Worm (Caenorhabditis elegans): ENCODE data around the gene F37B4.15.

DNA sequence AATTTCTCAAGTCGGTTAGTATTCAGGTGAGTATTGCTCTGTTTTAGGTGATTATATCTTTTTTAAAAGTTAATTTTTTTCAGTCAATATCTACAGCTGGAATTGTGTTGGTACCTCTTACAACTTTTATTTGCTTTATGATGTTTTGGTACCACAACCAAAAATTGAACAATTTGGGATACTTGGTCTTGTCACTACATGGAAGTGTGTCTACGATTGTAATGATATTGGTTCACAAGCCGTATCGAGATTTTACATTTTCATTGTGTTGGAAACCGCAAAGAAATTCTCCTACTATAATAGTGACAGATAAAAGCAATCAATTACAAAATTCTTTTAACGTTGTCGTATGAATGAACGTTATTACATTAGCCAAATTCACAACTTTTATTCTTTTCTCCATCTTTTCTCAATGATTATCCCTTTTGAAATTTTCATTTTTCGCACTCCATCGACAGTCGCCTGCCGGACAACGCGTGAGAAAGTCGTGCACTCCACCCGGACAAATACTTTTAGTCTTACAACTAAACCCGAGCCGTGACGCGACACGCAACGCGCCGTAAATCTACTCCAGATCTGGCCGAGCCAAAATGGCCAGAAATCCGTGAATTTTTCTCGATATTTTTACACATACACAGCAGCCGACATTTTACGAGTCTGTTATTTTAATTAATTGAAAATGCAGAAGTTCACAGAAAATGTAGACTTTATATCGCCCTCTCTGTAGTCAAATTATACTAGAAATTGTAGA, 20.1 kb upstream of the F37B4.15 start:
- no peak for TF ChIP-seq nhr-237 (tag; optimal IDR thresholded peaks at IDR 0.05)
- TF ChIP-seq unc-62 (GFP tag; optimal IDR thresholded peaks at IDR 0.05), result no peak
- TF ChIP-seq elt-3 (tag; optimal IDR thresholded peaks at IDR 0.05), result no peak
- TF ChIP-seq mep-1 (tag; optimal IDR thresholded peaks at IDR 0.05), result no peak
- TF ChIP-seq elt-1 (tag; optimal IDR thresholded peaks at IDR 0.05; ENCODE audit: borderline replicate concordance, insufficient read depth), result no peak
- TF ChIP-seq lin-13 (tag; optimal IDR thresholded peaks at IDR 0.05), result no peak
- no peak for TF ChIP-seq ztf-11 (tag; optimal IDR thresholded peaks at IDR 0.05)
- TF ChIP-seq pha-4 (tag; optimal IDR thresholded peaks at IDR 0.05), result no peak
- TF ChIP-seq zip-8 (tag; optimal IDR thresholded peaks at IDR 0.05), result no peak
- no peak for TF ChIP-seq nhr-12 (tag; optimal IDR thresholded peaks at IDR 0.05)

All from whole organism, mixed stage, embryonic.